Worm (Caenorhabditis elegans) whole organism, L2 larva: ENCODE data around the gene ogt-1.

ENCODE experiments used
- C34F6.9 ChIP-seq: fragments of 150-350 bp; optimal IDR thresholded peaks from 2 replicates; lab custom pipeline; 2014; ENCODE audit warnings: missing biosample characterization, missing genetic modification characterization
- F13H6.1 ChIP-seq: sonication (generic microtip); optimal IDR thresholded peaks from 2 replicates; lab custom pipeline; 2016; ENCODE audit warnings: missing genetic modification characterization, missing compliant biosample characterization
- Y55F3AM.14 ChIP-seq: fragments of 200-800 bp; sonication (Bioruptor generic); optimal IDR thresholded peaks from 2 replicates; lab custom pipeline; 2018; ENCODE audit warnings: mild to moderate bottlenecking, missing genetic modification characterization, missing compliant biosample characterization
- ZK546.5 ChIP-seq: sonication (generic microtip); optimal IDR thresholded peaks from 2 replicates; lab custom pipeline; 2017; ENCODE audit warnings: missing biosample characterization, missing genetic modification characterization
- alr-1 ChIP-seq: fragments of 150-350 bp; optimal IDR thresholded peaks from 2 replicates; lab custom pipeline; 2014; ENCODE audit warnings: missing biosample characterization, missing genetic modification characterization
- aly-2 ChIP-seq: fragments of 150-350 bp; optimal IDR thresholded peaks from 2 replicates; lab custom pipeline; 2014; ENCODE audit warnings: missing biosample characterization, missing genetic modification characterization
- ama-1 ChIP-seq: fragments of 150-350 bp; optimal IDR thresholded peaks from 2 replicates; lab custom pipeline; 2018; ENCODE audit warnings: inconsistent platforms
- blmp-1 ChIP-seq: sonication (generic microtip); optimal IDR thresholded peaks from 2 replicates; lab custom pipeline; 2017; ENCODE audit warnings: missing genetic modification characterization, mild to moderate bottlenecking, missing compliant biosample characterization, antibody characterized with exemption, moderate library complexity; ENCODE audit not compliant: insufficient read depth
- ceh-16 ChIP-seq: fragments of 150-350 bp; optimal IDR thresholded peaks from 2 replicates; lab custom pipeline; 2014; ENCODE audit warnings: missing biosample characterization, missing genetic modification characterization
- ceh-82 ChIP-seq: fragments of 150-350 bp; optimal IDR thresholded peaks from 2 replicates; lab custom pipeline; 2014; ENCODE audit warnings: missing biosample characterization, missing genetic modification characterization
- crh-2 ChIP-seq: sonication (generic microtip); optimal IDR thresholded peaks from 2 replicates; lab custom pipeline; 2017; ENCODE audit warnings: missing biosample characterization, missing genetic modification characterization
- dmd-4 ChIP-seq: sonication (generic microtip); optimal IDR thresholded peaks from 2 replicates; lab custom pipeline; 2017; ENCODE audit warnings: missing biosample characterization, missing genetic modification characterization
- egl-27 ChIP-seq: sonication (generic microtip); optimal IDR thresholded peaks from 3 replicates; lab custom pipeline; 2017; ENCODE audit warnings: missing biosample characterization, missing genetic modification reagents, missing genetic modification characterization
- elt-1 ChIP-seq: fragments of 150-350 bp; optimal IDR thresholded peaks from 2 replicates; lab custom pipeline; 2014; ENCODE audit warnings: missing biosample characterization, missing genetic modification characterization
- fos-1 ChIP-seq: fragments of 150-350 bp; optimal IDR thresholded peaks from 2 replicates; lab custom pipeline; 2014; ENCODE audit warnings: missing biosample characterization, missing genetic modification characterization
- gmeb-1 ChIP-seq: fragments of 150-350 bp; optimal IDR thresholded peaks from 2 replicates; lab custom pipeline; 2014; ENCODE audit warnings: missing biosample characterization, missing genetic modification characterization
- lin-11 ChIP-seq: fragments of 150-350 bp; sonication (generic microtip); optimal IDR thresholded peaks from 2 replicates; lab custom pipeline; 2014; ENCODE audit warnings: missing biosample characterization, missing genetic modification characterization, inconsistent platforms, mixed read lengths
- lin-13 ChIP-seq: fragments of 150-350 bp; optimal IDR thresholded peaks from 2 replicates; lab custom pipeline; 2014; ENCODE audit warnings: missing biosample characterization, missing genetic modification reagents, missing genetic modification characterization
- lsy-2 ChIP-seq, 2 experiments: fragments of 150-350 bp in 1 of 2; sonication (generic microtip) in 1 of 2; optimal IDR thresholded peaks; 2 replicates each; lab custom pipeline; 2014 to 2017; ENCODE audit warnings: missing biosample characterization in 2 of 2, missing genetic modification characterization in 2 of 2
- mab-5 ChIP-seq: fragments of 150-350 bp; optimal IDR thresholded peaks from 2 replicates; lab custom pipeline; 2014; ENCODE audit warnings: missing biosample characterization, missing genetic modification characterization
- mbf-1 ChIP-seq: sonication (generic microtip); optimal IDR thresholded peaks from 2 replicates; lab custom pipeline; 2017; ENCODE audit warnings: missing biosample characterization, missing genetic modification characterization
- mdl-1 ChIP-seq, 2 experiments: fragments of 150-350 bp in 1 of 2; sonication (generic microtip) in 1 of 2; optimal IDR thresholded peaks; 2 replicates each; lab custom pipeline; 2017; ENCODE audit warnings: missing biosample characterization in 2 of 2, missing genetic modification characterization in 2 of 2
- nhr-12 ChIP-seq: fragments of 150-350 bp; optimal IDR thresholded peaks from 2 replicates; lab custom pipeline; 2014; ENCODE audit warnings: missing biosample characterization, missing genetic modification characterization
- nhr-129 ChIP-seq: fragments of 150-350 bp; optimal IDR thresholded peaks from 2 replicates; lab custom pipeline; 2014; ENCODE audit warnings: missing biosample characterization, missing genetic modification characterization
- nhr-21 ChIP-seq: fragments of 150-350 bp; optimal IDR thresholded peaks from 2 replicates; lab custom pipeline; 2014; ENCODE audit warnings: missing biosample characterization, missing genetic modification characterization
- nhr-237 ChIP-seq: fragments of 150-350 bp; optimal IDR thresholded peaks from 2 replicates; lab custom pipeline; 2014; ENCODE audit warnings: missing biosample characterization, missing genetic modification characterization
- nhr-25 ChIP-seq: fragments of 150-350 bp; sonication (generic microtip); optimal IDR thresholded peaks from 3 replicates; lab custom pipeline; 2014; ENCODE audit warnings: missing biosample characterization, missing genetic modification characterization
- nhr-6 ChIP-seq: fragments of 150-350 bp; optimal IDR thresholded peaks from 2 replicates; lab custom pipeline; 2014; ENCODE audit warnings: missing biosample characterization, missing genetic modification characterization
- nhr-77 ChIP-seq: fragments of 150-350 bp; optimal IDR thresholded peaks from 2 replicates; lab custom pipeline; 2014; ENCODE audit warnings: missing biosample characterization, missing genetic modification characterization
- peb-1 ChIP-seq: fragments of 150-350 bp; optimal IDR thresholded peaks from 2 replicates; lab custom pipeline; 2014; ENCODE audit warnings: missing biosample characterization, missing genetic modification characterization
- sem-4 ChIP-seq: fragments of 150-350 bp; optimal IDR thresholded peaks from 2 replicates; lab custom pipeline; 2014; ENCODE audit warnings: missing biosample characterization, missing genetic modification reagents, missing genetic modification characterization
- skn-1 ChIP-seq: sonication (generic microtip); optimal IDR thresholded peaks from 2 replicates; lab custom pipeline; 2017; ENCODE audit warnings: missing biosample characterization, missing genetic modification characterization
- sma-3 ChIP-seq: sonication (generic microtip); optimal IDR thresholded peaks from 2 replicates; lab custom pipeline; 2016; ENCODE audit warnings: missing genetic modification reagents, missing genetic modification characterization, missing compliant biosample characterization
- sma-9 ChIP-seq, 2 experiments: fragments of 150-350 bp in 1 of 2; sonication (generic microtip) in 1 of 2; optimal IDR thresholded peaks; 2 replicates each; lab custom pipeline; 2014 to 2016; ENCODE audit warnings: missing genetic modification characterization in 2 of 2, mild to moderate bottlenecking in 1 of 2, missing biosample characterization in 1 of 2, missing compliant biosample characterization in 1 of 2, missing genetic modification reagents in 1 of 2, moderate library complexity in 1 of 2
- snpc-4 ChIP-seq: fragments of 150-350 bp; optimal IDR thresholded peaks from 2 replicates; lab custom pipeline; 2014; ENCODE audit warnings: missing biosample characterization, missing genetic modification characterization
- unc-55 ChIP-seq: fragments of 150-350 bp; sonication (generic microtip); optimal IDR thresholded peaks from 3 replicates; lab custom pipeline; 2014; ENCODE audit warnings: missing biosample characterization, missing genetic modification reagents, missing genetic modification characterization
- zag-1 ChIP-seq: fragments of 150-350 bp; optimal IDR thresholded peaks from 2 replicates; lab custom pipeline; 2014; ENCODE audit warnings: missing biosample characterization, missing genetic modification characterization
- ztf-1 ChIP-seq: fragments of 200-800 bp; sonication (Bioruptor generic); conservative IDR thresholded peaks from 2 replicates; pipeline ENCODE4 v1.3.6; 2022; ENCODE audit warnings: missing genetic modification characterization, missing compliant biosample characterization
- ztf-4 ChIP-seq: fragments of 150-350 bp; optimal IDR thresholded peaks from 2 replicates; lab custom pipeline; 2014; ENCODE audit warnings: missing biosample characterization, missing genetic modification characterization

ogt-1 gene

ce11 chrIII:7201378-7202256, 48.0 kb upstream of the ogt-1 start, which contains the start of gene dpy-31 (continued):
- TF ChIP-seq lsy-2 (tag; optimal IDR thresholded peaks at IDR 0.05; lab: Kevin White, UChicago) = peak in 1 of 2 experiments; percentile 37
- TF ChIP-seq lin-13 (GFP tag; lab: Kevin White, UChicago) = no peak
- no peak for TF ChIP-seq skn-1 (tag; lab: Kevin White, UChicago)
- TF ChIP-seq nhr-129 (tag; lab: Kevin White, UChicago) = no peak
- TF ChIP-seq egl-27 = peak; percentile 88
- peak; percentile 27 for TF ChIP-seq fos-1 (tag; lab: Kevin White, UChicago)
- no peak for TF ChIP-seq peb-1 (tag; lab: Kevin White, UChicago)
- no peak for TF ChIP-seq F13H6.1

- TF ChIP-seq nhr-237 (tag; lab: Kevin White, UChicago) = no peak
- TF ChIP-seq zag-1 (tag; lab: Kevin White, UChicago) = no peak
- peak in 1 of 2 experiments; percentile 2 for TF ChIP-seq mdl-1 (tag; optimal IDR thresholded peaks at IDR 0.05; lab: Kevin White, UChicago)
- TF ChIP-seq ZK546.5 (tag; lab: Kevin White, UChicago) = no peak
- no peak for TF ChIP-seq fos-1 (tag; lab: Kevin White, UChicago)
- TF ChIP-seq nhr-21 = peak; percentile 64
- peak; percentile 70 for TF ChIP-seq nhr-25 (tag; lab: Kevin White, UChicago)
- no peak for TF ChIP-seq ama-1
- TF ChIP-seq ceh-82 (tag; lab: Kevin White, UChicago) = no peak
- TF ChIP-seq snpc-4 (tag; lab: Kevin White, UChicago) = no peak
- peak in 1 of 2 experiments; percentile 4 for TF ChIP-seq lsy-2 (tag; optimal IDR thresholded peaks at IDR 0.05; lab: Kevin White, UChicago)
- TF ChIP-seq mab-5 (tag; lab: Kevin White, UChicago) = no peak
- TF ChIP-seq aly-2 (tag; lab: Kevin White, UChicago) = no peak
- no peak for TF ChIP-seq crh-2 (tag; lab: Kevin White, UChicago)
- peak; percentile 16 for TF ChIP-seq egl-27
- peak; percentile 14 for TF ChIP-seq sma-3 (GFP tag; lab: Kevin White, UChicago)
- TF ChIP-seq nhr-77 (tag; lab: Kevin White, UChicago) = no peak
- TF ChIP-seq alr-1 (tag; lab: Kevin White, UChicago) = no peak
- no peak for TF ChIP-seq unc-55
- TF ChIP-seq sem-4 (tag; lab: Kevin White, UChicago) = no peak
- TF ChIP-seq sma-9 (GFP tag; optimal IDR thresholded peaks at IDR 0.05; lab: Kevin White, UChicago) = no peak
- no peak for TF ChIP-seq sma-9 (tag; optimal IDR thresholded peaks at IDR 0.05; lab: Kevin White, UChicago)
- no peak for TF ChIP-seq ceh-16 (tag; lab: Kevin White, UChicago)
- TF ChIP-seq nhr-6 (tag; lab: Kevin White, UChicago) = no peak
- TF ChIP-seq blmp-1 = peak; percentile 93
- TF ChIP-seq dmd-4 (tag; lab: Kevin White, UChicago) = no peak
- TF ChIP-seq lin-13 (GFP tag; lab: Kevin White, UChicago) = peak; percentile 3
- no peak for TF ChIP-seq lin-11 (tag; lab: Kevin White, UChicago)
- TF ChIP-seq Y55F3AM.14 (GFP tag; lab: Kevin White, UChicago) = no peak
- no peak for TF ChIP-seq mbf-1
- TF ChIP-seq nhr-12 (tag; lab: Kevin White, UChicago) = no peak
- no peak for TF ChIP-seq ztf-4 (tag; lab: Kevin White, UChicago)
These were observed 45.9 kb upstream of the ogt-1 start for ce11 chrIII:7199467-7199866.

- peak; percentile 69 for TF ChIP-seq sma-9 (GFP tag; optimal IDR thresholded peaks at IDR 0.05; lab: Kevin White, UChicago)
- TF ChIP-seq sma-9 (tag; optimal IDR thresholded peaks at IDR 0.05; lab: Kevin White, UChicago) = no peak
- peak; percentile 27 for TF ChIP-seq lin-11 (tag; lab: Kevin White, UChicago)
- TF ChIP-seq crh-2 (tag; lab: Kevin White, UChicago) = peak; percentile 35
- TF ChIP-seq snpc-4 (tag; lab: Kevin White, UChicago) = peak; percentile 7
- no peak for TF ChIP-seq skn-1 (tag; lab: Kevin White, UChicago)
- TF ChIP-seq sma-3 (GFP tag; lab: Kevin White, UChicago) = peak; percentile 63
- peak; percentile 37 for TF ChIP-seq nhr-25 (tag; lab: Kevin White, UChicago)
- TF ChIP-seq Y55F3AM.14 (GFP tag; lab: Kevin White, UChicago) = no peak
- TF ChIP-seq mab-5 (tag; lab: Kevin White, UChicago) = no peak
- peak; percentile 94 for TF ChIP-seq gmeb-1
- peak; percentile 46 to 85 for TF ChIP-seq lsy-2 (tag; optimal IDR thresholded peaks at IDR 0.05; lab: Kevin White, UChicago)
- no peak for TF ChIP-seq zag-1 (tag; lab: Kevin White, UChicago)
- peak; percentile 78 for TF ChIP-seq unc-55
- TF ChIP-seq nhr-21 = peak; percentile 20
- no peak for TF ChIP-seq aly-2 (tag; lab: Kevin White, UChicago)
- TF ChIP-seq lin-13 (GFP tag; lab: Kevin White, UChicago) = peak; percentile 22
- TF ChIP-seq egl-27 = peak; percentile 33
- TF ChIP-seq nhr-6 (tag; lab: Kevin White, UChicago) = no peak
- TF ChIP-seq F13H6.1 = peak; percentile 49
- no peak for TF ChIP-seq ztf-1
- no peak for TF ChIP-seq nhr-237 (tag; lab: Kevin White, UChicago)
- no peak for TF ChIP-seq elt-1 (tag; lab: Kevin White, UChicago)
- TF ChIP-seq fos-1 (tag; lab: Kevin White, UChicago) = peak; percentile 29
- TF ChIP-seq mdl-1 (tag; optimal IDR thresholded peaks at IDR 0.05; lab: Kevin White, UChicago) = no peak
- peak; percentile 65 for TF ChIP-seq C34F6.9
- TF ChIP-seq, all 48 proteins: peak for 15
These were observed 45.2 kb upstream of the ogt-1 start, which contains the start of gene pfd-5 for ce11 chrIII:7198838-7199237. TSS of gene pfd-5 (minus strand) at chrIII:7198884.
